Worm (Caenorhabditis elegans) whole organism, young adult: ENCODE data around the gene srsx-33.

ENCODE experiments used
- F10E7.11 ChIP-seq: sonication (generic microtip); optimal IDR thresholded peaks from 2 replicates; lab custom pipeline; 2017; ENCODE audit warnings: mild to moderate bottlenecking, missing genetic modification characterization, moderate library complexity, missing compliant biosample characterization
- F33H1.4 ChIP-seq: fragments of 200-800 bp; sonication (Bioruptor generic); IDR thresholded peaks from 2 replicates; pipeline ENCODE4 v1.3.6; 2022; ENCODE audit warnings: missing genetic modification reagents, missing genetic modification characterization, missing compliant biosample characterization
- F39B2.1 ChIP-seq: fragments of 200-800 bp; sonication (Bioruptor generic); IDR thresholded peaks from 2 replicates; pipeline ENCODE4 v1.3.6; 2022; ENCODE audit warnings: missing genetic modification reagents, missing genetic modification characterization, missing compliant biosample characterization
- F57A8.1 ChIP-seq: fragments of 200-800 bp; sonication (Bioruptor generic); optimal IDR thresholded peaks from 2 replicates; lab custom pipeline; 2018; ENCODE audit warnings: mild to moderate bottlenecking, missing genetic modification characterization, moderate library complexity, missing compliant biosample characterization
- K12H6.12 ChIP-seq: fragments of 200-800 bp; sonication (Bioruptor generic); optimal IDR thresholded peaks from 2 replicates; lab custom pipeline; 2018; ENCODE audit warnings: mild to moderate bottlenecking, missing genetic modification characterization, missing compliant biosample characterization
- T07F8.4 ChIP-seq: sonication (generic microtip); optimal IDR thresholded peaks from 2 replicates; lab custom pipeline; 2016; ENCODE audit warnings: mild to moderate bottlenecking, missing genetic modification characterization, moderate library complexity, missing compliant biosample characterization
- T26A5.8 ChIP-seq: sonication (generic microtip); optimal IDR thresholded peaks from 2 replicates; lab custom pipeline; 2016; ENCODE audit warnings: missing genetic modification characterization, missing compliant biosample characterization
- Y53G8AR.9 ChIP-seq: fragments of 200-800 bp; sonication (Bioruptor generic); conservative IDR thresholded peaks from 2 replicates; pipeline ENCODE4 v1.3.6; 2022; ENCODE audit warnings: missing genetic modification reagents, missing genetic modification characterization, missing compliant biosample characterization
- akir-1 ChIP-seq: fragments of 200-800 bp; sonication (Bioruptor generic); optimal IDR thresholded peaks from 2 replicates; lab custom pipeline; 2018; ENCODE audit warnings: mild to moderate bottlenecking, missing genetic modification characterization, moderate library complexity, missing compliant biosample characterization
- aptf-2 ChIP-seq: fragments of 200-800 bp; sonication (Bioruptor generic); conservative IDR thresholded peaks from 2 replicates; pipeline ENCODE4 v1.3.6; 2022; ENCODE audit warnings: missing genetic modification reagents, missing genetic modification characterization, missing compliant biosample characterization
- atf-7 ChIP-seq: sonication (generic microtip); optimal IDR thresholded peaks from 2 replicates; lab custom pipeline; 2017; ENCODE audit warnings: mild to moderate bottlenecking, missing genetic modification characterization, missing compliant biosample characterization
- bed-1 ChIP-seq: fragments of 200-800 bp; sonication (Bioruptor generic); IDR thresholded peaks from 2 replicates; pipeline ENCODE4 v1.3.6; 2022; ENCODE audit warnings: missing genetic modification reagents, missing genetic modification characterization, missing compliant biosample characterization
- cebp-2 ChIP-seq: fragments of 200-800 bp; sonication (Bioruptor generic); IDR thresholded peaks from 2 replicates; pipeline ENCODE4 v1.3.6; 2022; ENCODE audit warnings: missing genetic modification characterization, missing compliant biosample characterization
- ceh-58 ChIP-seq: fragments of 200-800 bp; sonication (Bioruptor generic); IDR thresholded peaks from 2 replicates; pipeline ENCODE4 v1.3.6; 2022; ENCODE audit warnings: missing genetic modification characterization, missing compliant biosample characterization
- chd-7 ChIP-seq: sonication (generic microtip); optimal IDR thresholded peaks from 2 replicates; lab custom pipeline; 2016; ENCODE audit warnings: mild to moderate bottlenecking, missing genetic modification characterization, moderate library complexity, missing compliant biosample characterization
- die-1 ChIP-seq: sonication (generic microtip); optimal IDR thresholded peaks from 2 replicates; lab custom pipeline; 2016; ENCODE audit warnings: missing genotype, mild to moderate bottlenecking, missing genetic modification characterization, missing compliant biosample characterization
- egrh-3 ChIP-seq: fragments of 200-800 bp; sonication (Bioruptor generic); IDR thresholded peaks from 2 replicates; pipeline ENCODE4 v1.3.6; 2022; ENCODE audit warnings: missing genetic modification reagents, missing genetic modification characterization, missing compliant biosample characterization
- hrde-1 ChIP-seq: sonication (generic microtip); optimal IDR thresholded peaks from 2 replicates; lab custom pipeline; 2016; ENCODE audit warnings: missing genetic modification characterization, mild to moderate bottlenecking, missing compliant biosample characterization, moderate library complexity, missing genotype, missing genetic modification reagents, borderline replicate concordance
- lag-1 ChIP-seq: fragments of 200-800 bp; sonication (Bioruptor generic); IDR thresholded peaks from 2 replicates; pipeline ENCODE4 v1.3.6; 2022; ENCODE audit warnings: missing genetic modification reagents, missing genetic modification characterization, missing compliant biosample characterization
- let-526 ChIP-seq: fragments of 200-800 bp; sonication (Bioruptor generic); IDR thresholded peaks from 2 replicates; pipeline ENCODE4 v1.3.6; 2022; ENCODE audit warnings: missing genetic modification reagents, missing genetic modification characterization, missing compliant biosample characterization
- lin-26 ChIP-seq: fragments of 200-800 bp; sonication (Bioruptor generic); IDR thresholded peaks from 2 replicates; pipeline ENCODE4 v1.3.6; 2022; ENCODE audit warnings: missing genetic modification reagents, missing genetic modification characterization, missing compliant biosample characterization
- lin-54 ChIP-seq: fragments of 200-800 bp; sonication (Bioruptor generic); optimal IDR thresholded peaks from 2 replicates; lab custom pipeline; 2018; ENCODE audit warnings: mild to moderate bottlenecking, missing genetic modification characterization, missing compliant biosample characterization
- mcd-1 ChIP-seq: fragments of 200-800 bp; sonication (Bioruptor generic); IDR thresholded peaks from 2 replicates; pipeline ENCODE4 v1.3.6; 2022; ENCODE audit warnings: missing genetic modification reagents, missing genetic modification characterization, missing compliant biosample characterization
- mes-4 ChIP-seq: sonication (generic microtip); optimal IDR thresholded peaks from 2 replicates; lab custom pipeline; 2016; ENCODE audit warnings: missing genotype, missing genetic modification characterization, missing compliant biosample characterization
- nfyb-1 ChIP-seq: fragments of 200-800 bp; sonication (Bioruptor generic); IDR thresholded peaks from 2 replicates; pipeline ENCODE4 v1.3.6; 2022; ENCODE audit warnings: missing genetic modification reagents, missing genetic modification characterization, missing compliant biosample characterization
- nhr-27 ChIP-seq: fragments of 200-800 bp; sonication (Bioruptor generic); optimal IDR thresholded peaks from 2 replicates; lab custom pipeline; 2018; ENCODE audit warnings: mild to moderate bottlenecking, missing genetic modification characterization, moderate library complexity, missing compliant biosample characterization
- rpc-1 ChIP-seq, 2 experiments: fragments of 150-350 bp in 1 of 2; sonication (generic microtip) in 1 of 2; optimal IDR thresholded peaks; 2 replicates each; lab custom pipeline; 2014 to 2018; ENCODE audit warnings: missing biosample characterization in 1 of 2, missing genetic modification characterization in 1 of 2, missing genetic modification reagents in 1 of 2, missing genotype in 1 of 2
- sea-2 ChIP-seq: fragments of 200-800 bp; sonication (Bioruptor generic); IDR thresholded peaks from 2 replicates; pipeline ENCODE4 v1.3.6; 2022; ENCODE audit warnings: missing genetic modification characterization, missing compliant biosample characterization
- snpc-3.4 ChIP-seq: sonication (generic microtip); optimal IDR thresholded peaks from 2 replicates; lab custom pipeline; 2017; ENCODE audit warnings: missing genetic modification characterization, mild to moderate bottlenecking, missing compliant biosample characterization, antibody characterized with exemption, moderate library complexity, missing genotype, missing genetic modification reagents
- sptf-2 ChIP-seq: fragments of 200-800 bp; sonication (Bioruptor generic); optimal IDR thresholded peaks from 2 replicates; lab custom pipeline; 2018; ENCODE audit warnings: mild to moderate bottlenecking, missing genetic modification characterization, missing compliant biosample characterization
- unc-62 ChIP-seq: fragments of 150-350 bp; optimal IDR thresholded peaks from 2 replicates; lab custom pipeline; 2014; ENCODE audit warnings: missing biosample characterization, missing genetic modification reagents, missing genetic modification characterization
- zim-3 ChIP-seq: sonication (generic microtip); optimal IDR thresholded peaks from 2 replicates; lab custom pipeline; 2017; ENCODE audit warnings: mild to moderate bottlenecking, missing genetic modification characterization, moderate library complexity, missing compliant biosample characterization
- ztf-22 ChIP-seq: fragments of 200-800 bp; sonication (Bioruptor generic); optimal IDR thresholded peaks from 2 replicates; lab custom pipeline; 2018; ENCODE audit warnings: mild to moderate bottlenecking, missing genetic modification characterization, moderate library complexity, missing compliant biosample characterization
- ztf-28 ChIP-seq: fragments of 200-800 bp; sonication (Bioruptor generic); IDR thresholded peaks from 2 replicates; pipeline ENCODE4 v1.3.6; 2022; ENCODE audit warnings: missing genetic modification reagents, missing genetic modification characterization, missing compliant biosample characterization
- ztf-3 ChIP-seq: fragments of 200-800 bp; sonication (Bioruptor generic); optimal IDR thresholded peaks from 2 replicates; lab custom pipeline; 2018; ENCODE audit warnings: mild to moderate bottlenecking, missing genetic modification characterization, missing compliant biosample characterization

Gene srsx-33

DNA sequence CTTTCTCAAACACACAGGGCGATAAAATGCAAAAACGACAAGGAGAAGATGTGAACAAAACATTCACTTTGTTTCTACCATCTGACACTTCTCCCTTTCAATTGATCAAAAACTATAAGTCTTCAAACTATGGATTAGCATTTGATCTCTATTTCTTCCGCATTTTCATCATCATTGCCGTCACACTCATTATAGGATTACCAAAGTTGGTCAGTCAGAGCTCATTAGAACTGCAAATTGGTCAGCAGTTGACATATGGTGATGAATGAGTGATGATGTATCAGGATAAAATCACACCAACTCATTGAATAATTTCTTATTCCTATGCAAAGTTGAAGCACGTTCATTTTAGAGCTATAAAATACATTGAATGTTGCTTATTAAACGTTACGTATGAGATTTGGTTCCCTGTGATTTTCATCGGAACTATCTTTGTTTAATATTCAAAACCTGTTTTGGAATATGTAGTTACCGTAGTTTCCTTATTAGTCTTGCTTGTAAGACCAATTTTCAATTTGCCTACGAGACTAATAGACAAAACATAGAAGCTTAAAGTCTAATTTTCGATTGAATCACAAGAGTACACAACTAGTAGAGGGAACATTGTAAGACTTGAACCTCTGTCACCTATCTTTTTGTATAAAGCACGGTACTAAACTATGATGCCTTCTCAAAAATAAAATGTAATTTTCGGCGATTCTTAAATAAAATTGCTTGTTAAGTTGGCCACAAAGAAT lies 42.7 kb downstream of the srsx-33 start (continued):
- no peak for TF ChIP-seq sea-2
- no peak for TF ChIP-seq Y53G8AR.9
- TF ChIP-seq F10E7.11 (tag; lab: Kevin White, UChicago), result no peak

DNA sequence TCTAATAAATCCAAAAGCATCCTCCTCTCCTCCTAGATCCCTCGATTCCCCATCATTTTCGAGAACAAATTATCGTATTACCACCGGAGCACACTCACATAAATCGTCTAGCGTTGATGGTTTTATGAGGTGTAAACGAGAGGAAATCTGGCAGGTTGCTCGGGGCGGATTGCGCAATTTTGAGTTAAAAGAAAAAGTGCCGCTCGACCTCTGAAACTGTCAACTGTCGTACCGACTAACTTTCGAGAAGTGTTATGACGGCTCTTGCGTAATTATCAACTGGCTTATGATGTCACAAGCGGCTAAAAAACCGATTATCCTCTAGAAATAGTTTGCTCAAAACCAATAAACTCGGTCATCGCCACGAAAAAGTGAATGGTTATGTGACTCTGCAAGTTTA lies 45.9 kb downstream of the srsx-33 start:
- TF ChIP-seq nhr-27 (tag; lab: Kevin White, UChicago), result no peak
- TF ChIP-seq unc-62 (GFP tag; lab: Kevin White, UChicago), result peak; percentile 5

DNA sequence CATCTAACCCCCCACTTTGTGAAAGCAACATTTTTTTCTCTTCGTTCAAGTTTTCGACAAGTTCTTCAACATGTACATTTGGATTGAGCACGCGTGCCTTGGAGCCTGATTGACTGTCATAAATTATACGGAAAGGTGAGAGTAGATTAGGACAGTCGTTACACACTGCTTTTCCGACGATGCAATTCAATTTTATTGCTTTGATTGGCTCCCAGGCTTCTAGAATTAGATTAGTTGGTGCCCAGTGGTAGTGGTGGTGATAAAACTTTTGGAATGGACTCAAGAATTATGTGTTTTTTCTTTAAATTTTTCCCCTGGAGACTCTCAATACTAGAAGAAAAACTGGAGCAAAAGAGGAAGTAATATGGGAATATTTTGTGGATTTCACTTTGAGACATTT lies 47.9 kb downstream of the srsx-33 start:
- no peak for TF ChIP-seq ceh-58 (GFP tag; lab: Robert Waterston, UW)
- TF ChIP-seq mcd-1, result no peak
- TF ChIP-seq bed-1 (GFP tag; lab: Robert Waterston, UW), result no peak
- TF ChIP-seq ztf-22 (GFP tag; lab: Kevin White, UChicago), result no peak
- TF ChIP-seq egrh-3 (GFP tag; lab: Robert Waterston, UW), result no peak
- TF ChIP-seq atf-7 (tag; lab: Kevin White, UChicago), result no peak
- TF ChIP-seq lin-26 (GFP tag; lab: Robert Waterston, UW), result no peak
- no peak for TF ChIP-seq chd-7
- TF ChIP-seq T07F8.4 (tag; lab: Kevin White, UChicago), result no peak
- no peak for TF ChIP-seq ztf-3 (GFP tag; lab: Kevin White, UChicago)
- TF ChIP-seq K12H6.12 (tag; lab: Kevin White, UChicago), result no peak
- no peak for TF ChIP-seq die-1 (tag; lab: Kevin White, UChicago)
- TF ChIP-seq nfyb-1 (GFP tag; lab: Robert Waterston, UW), result no peak
- TF ChIP-seq cebp-2, result no peak
- no peak for TF ChIP-seq lin-54 (GFP tag; lab: Kevin White, UChicago)
- no peak for TF ChIP-seq mes-4 (tag; lab: Kevin White, UChicago)
- no peak for TF ChIP-seq rpc-1 (optimal IDR thresholded peaks at IDR 0.05; lab: Kevin White, UChicago)
- TF ChIP-seq rpc-1 (tag; optimal IDR thresholded peaks at IDR 0.05; lab: Kevin White, UChicago), result no peak

DNA sequence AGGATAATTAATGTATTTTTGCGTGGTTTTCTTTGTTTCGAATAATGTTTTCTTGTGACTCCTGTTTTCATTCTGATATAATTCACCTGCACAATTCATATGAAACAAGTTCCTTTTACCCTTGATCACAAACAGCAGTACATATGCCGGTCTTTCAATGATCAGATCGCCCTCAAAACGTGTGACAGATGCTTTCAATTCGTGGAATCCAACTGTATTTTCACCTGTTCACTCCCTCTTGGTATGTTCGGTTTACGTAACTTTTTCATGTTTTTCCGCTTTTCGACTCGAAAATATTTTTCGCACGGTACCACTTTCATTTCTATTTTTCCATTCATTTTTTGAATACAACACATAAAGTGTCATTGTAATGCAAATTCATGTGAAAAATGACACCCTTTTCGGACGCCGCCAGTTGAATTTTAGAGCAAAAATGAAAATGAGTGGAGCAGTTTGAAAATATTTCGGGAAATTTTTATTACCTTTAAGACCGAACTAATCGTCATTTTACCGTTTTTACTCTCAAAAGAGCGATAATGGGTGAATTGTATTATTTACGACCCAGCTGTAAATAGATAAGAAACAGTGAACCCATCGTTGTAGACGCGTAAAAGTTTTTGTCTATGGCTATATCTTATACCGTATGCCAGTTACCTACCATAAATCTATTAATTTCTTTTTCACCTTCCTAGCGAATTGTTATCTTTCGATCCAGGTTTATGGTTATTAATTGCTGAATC lies 50.3 kb downstream of the srsx-33 start, which contains the start of gene K10D6.4:
Gene K10D6.4 (plus strand): TSS at position 100 of the 740 bp plus-strand sequence.
- no peak for TF ChIP-seq akir-1 (GFP tag; lab: Kevin White, UChicago)
- TF ChIP-seq ztf-28 (GFP tag; lab: Robert Waterston, UW), result no peak
- TF ChIP-seq F33H1.4 (GFP tag; lab: Robert Waterston, UW), result no peak
- TF ChIP-seq snpc-3.4 (tag; lab: Kevin White, UChicago), result no peak
- TF ChIP-seq hrde-1, result no peak
- no peak for TF ChIP-seq zim-3 (tag; lab: Kevin White, UChicago)
- TF ChIP-seq F39B2.1 (GFP tag; lab: Robert Waterston, UW), result no peak
- no peak for TF ChIP-seq F57A8.1 (GFP tag; lab: Kevin White, UChicago)
- no peak for TF ChIP-seq lag-1 (GFP tag; lab: Robert Waterston, UW)
- no peak for TF ChIP-seq atf-7 (tag; lab: Kevin White, UChicago)
- TF ChIP-seq sptf-2 (GFP tag; lab: Kevin White, UChicago), result no peak
- no peak for TF ChIP-seq T26A5.8
- no peak for TF ChIP-seq egrh-3 (GFP tag; lab: Robert Waterston, UW)
- no peak for TF ChIP-seq nhr-27 (tag; lab: Kevin White, UChicago)
- TF ChIP-seq aptf-2, result no peak
- TF ChIP-seq let-526 (GFP tag; lab: Robert Waterston, UW), result no peak
- TF ChIP-seq, all 124 proteins: peak for 0
